Worm (Caenorhabditis elegans) whole organism, early embryonic: ENCODE measurements around the gene H28G03.3.

Experiments
- aly-1 ChIP-seq: sonication (generic microtip); optimal IDR thresholded peaks from 2 replicates; lab custom pipeline; 2016; ENCODE audit warnings: missing genetic modification characterization, missing compliant biosample characterization
- ama-1 ChIP-seq: fragments of 150-350 bp; optimal IDR thresholded peaks from 2 replicates; lab custom pipeline; 2014
- ets-7 ChIP-seq: sonication (generic microtip); optimal IDR thresholded peaks from 2 replicates; lab custom pipeline; 2016; ENCODE audit warnings: missing genotype, missing genetic modification characterization, missing compliant biosample characterization
- flt-1 ChIP-seq: fragments of 200-800 bp; sonication (Bioruptor generic); IDR thresholded peaks from 2 replicates; pipeline ENCODE4 v1.3.6; 2022; ENCODE audit warnings: missing genetic modification characterization, missing compliant biosample characterization
- pes-1 ChIP-seq: fragments of 200-800 bp; sonication (Bioruptor generic); IDR thresholded peaks from 2 replicates; pipeline ENCODE4 v1.3.6; 2022; ENCODE audit warnings: missing genetic modification reagents, missing genetic modification characterization, missing compliant biosample characterization
- sea-1 ChIP-seq: fragments of 200-800 bp; sonication (Bioruptor generic); conservative IDR thresholded peaks from 2 replicates; pipeline ENCODE4 v1.3.6; 2022; ENCODE audit warnings: missing genetic modification characterization, missing compliant biosample characterization
- tbx-11 ChIP-seq: fragments of 200-800 bp; sonication (Bioruptor generic); IDR thresholded peaks from 2 replicates; pipeline ENCODE4 v1.3.6; 2022; ENCODE audit warnings: missing genetic modification characterization, missing compliant biosample characterization
- tbx-37 ChIP-seq: fragments of 200-800 bp; sonication (Bioruptor generic); conservative IDR thresholded peaks from 2 replicates; pipeline ENCODE4 v1.3.6; 2022; ENCODE audit warnings: missing genetic modification reagents, missing genetic modification characterization, missing compliant biosample characterization

ce11 chrX:5193402-5193801, 32.8 kb downstream of the H28G03.3 start:
- TF ChIP-seq ama-1 (lab: Kevin White, UChicago) (no peak), ets-7 (tag; lab: Kevin White, UChicago) (no peak), sea-1 (no peak), pes-1 (GFP tag; lab: Robert Waterston, UW) (no peak), tbx-37 (no peak), flt-1 (GFP tag; lab: Robert Waterston, UW) (no peak), tbx-11 (GFP tag; lab: Robert Waterston, UW) (no peak), aly-1 (tag; lab: Kevin White, UChicago) (no peak)
